Fruit fly (Drosophila melanogaster): Measurements from ENCODE around the gene t-Grip128.

t-Grip128 gene

dm6 chr3L:4978945-4979344 lies 17.7 kb downstream of the t-Grip128 start (continued):
- TF ChIP-seq HHEX (GFP tag; optimal IDR thresholded peaks at IDR 0.05) = no peak
- TF ChIP-seq stwl (tag; optimal IDR thresholded peaks at IDR 0.05) = no peak
- TF ChIP-seq HLH4C (GFP tag; IDR thresholded peaks at IDR 0.05; ENCODE audit: partially characterized antibody) = no peak
- no peak for TF ChIP-seq CG16779 (GFP tag; IDR thresholded peaks at IDR 0.05)
- TF ChIP-seq bigmax (GFP tag; optimal IDR thresholded peaks at IDR 0.05) = no peak
- TF ChIP-seq lov (optimal IDR thresholded peaks at IDR 0.05) = no peak
- TF ChIP-seq lov (GFP tag; IDR thresholded peaks at IDR 0.05) = no peak
- TF ChIP-seq ham (GFP tag; IDR thresholded peaks at IDR 0.05) = no peak
- TF ChIP-seq CG17186 (GFP tag; optimal IDR thresholded peaks at IDR 0.05) = no peak
- no peak for TF ChIP-seq pum (GFP tag; optimal IDR thresholded peaks at IDR 0.05)
- TF ChIP-seq CG18011 (GFP tag; optimal IDR thresholded peaks at IDR 0.05) = no peak
- TF ChIP-seq CG11398 (GFP tag; optimal IDR thresholded peaks at IDR 0.05) = no peak
- no peak for TF ChIP-seq chif (GFP tag; optimal IDR thresholded peaks at IDR 0.05)
- TF ChIP-seq Xrp1 (GFP tag; IDR thresholded peaks at IDR 0.05) = 0 out of 2 replicates have a peak, but pooled peaks have one; percentile 21
- no peak for TF ChIP-seq CG7271 (tag; optimal IDR thresholded peaks at IDR 0.05)
- no peak for TF ChIP-seq CG33213 (GFP tag; optimal IDR thresholded peaks at IDR 0.05)
- TF ChIP-seq CG30431 (GFP tag; optimal IDR thresholded peaks at IDR 0.05) = no peak
- TF ChIP-seq Tbp (GFP tag; optimal IDR thresholded peaks at IDR 0.05) = no peak
- TF ChIP-seq CG12769 (tag; optimal IDR thresholded peaks at IDR 0.05) = no peak
- TF ChIP-seq hkb (optimal IDR thresholded peaks at IDR 0.05) = no peak
- TF ChIP-seq hkb (GFP tag; IDR thresholded peaks at IDR 0.05) = no peak
- no peak for TF ChIP-seq tgo (GFP tag; IDR thresholded peaks at IDR 0.05)
- no peak for TF ChIP-seq CG4617 (GFP tag; optimal IDR thresholded peaks at IDR 0.05; ENCODE audit: borderline replicate concordance)
- no peak for TF ChIP-seq emc (GFP tag; optimal IDR thresholded peaks at IDR 0.05)
- TF ChIP-seq CG14710 (tag; optimal IDR thresholded peaks at IDR 0.05) = no peak
- peak; percentile 26 for TF ChIP-seq phol (tag; optimal IDR thresholded peaks at IDR 0.05)
- TF ChIP-seq D19B (GFP tag; optimal IDR thresholded peaks at IDR 0.05) = no peak
- TF ChIP-seq abd-A (tag; optimal IDR thresholded peaks at IDR 0.05) = no peak
- no peak for TF ChIP-seq hbn (GFP tag; IDR thresholded peaks at IDR 0.05; ENCODE audit: partially characterized antibody)
- peak; percentile 19; the same call in 1 of the 2 replicates for TF ChIP-seq CG6689 (GFP tag; IDR thresholded peaks at IDR 0.05)
- TF ChIP-seq CG7786 (GFP tag; optimal IDR thresholded peaks at IDR 0.05) = no peak
- no peak for TF ChIP-seq repo (GFP tag; optimal IDR thresholded peaks at IDR 0.05)
- TF ChIP-seq crp (GFP tag; optimal IDR thresholded peaks at IDR 0.05) = no peak
- no peak for TF ChIP-seq vfl (GFP tag; optimal IDR thresholded peaks at IDR 0.05)
- no peak for TF ChIP-seq CG12155 (GFP tag; optimal IDR thresholded peaks at IDR 0.05)
- TF ChIP-seq pho (GFP tag; optimal IDR thresholded peaks at IDR 0.05) = no peak
- no peak for TF ChIP-seq Jarid2 (GFP tag; optimal IDR thresholded peaks at IDR 0.05)
- 0 out of 2 replicates have a peak, but pooled peaks have one; percentile 17 for TF ChIP-seq lmd (GFP tag; IDR thresholded peaks at IDR 0.05)
- peak; percentile 44; the same call in 2 of the 3 replicates for TF ChIP-seq zfh1 (GFP tag; IDR thresholded peaks at IDR 0.05)
- TF ChIP-seq Hr78 (GFP tag; optimal IDR thresholded peaks at IDR 0.05) = no peak
- TF ChIP-seq Blimp-1 (GFP tag; optimal IDR thresholded peaks at IDR 0.05) = peak; percentile 12
- no peak for TF ChIP-seq CG3838 (GFP tag; optimal IDR thresholded peaks at IDR 0.05)
- no peak for TF ChIP-seq Hr3 (GFP tag; optimal IDR thresholded peaks at IDR 0.05)
- no peak for TF ChIP-seq Myb (GFP tag; optimal IDR thresholded peaks at IDR 0.05)
- TF ChIP-seq gem (tag; optimal IDR thresholded peaks at IDR 0.05) = peak; percentile 30
- no peak for TF ChIP-seq Doc3 (GFP tag; IDR thresholded peaks at IDR 0.05; ENCODE audit: partially characterized antibody)
- no peak for TF ChIP-seq CG4328 (GFP tag; optimal IDR thresholded peaks at IDR 0.05)
- no peak for TF ChIP-seq sr (GFP tag; IDR thresholded peaks at IDR 0.05)
- TF ChIP-seq CG10209 (GFP tag; optimal IDR thresholded peaks at IDR 0.05) = no peak
- no peak for TF ChIP-seq grn (GFP tag; optimal IDR thresholded peaks at IDR 0.05)
- TF ChIP-seq CG9437 (GFP tag; optimal IDR thresholded peaks at IDR 0.05) = no peak
